Fruit fly (Drosophila melanogaster) whole organism, embryonic: ENCODE measurements around the gene CG9395.

Source experiments
- B-H1 ChIP-seq: fragments of 200-800 bp; sonication (Bioruptor generic); IDR thresholded peaks from 3 replicates; pipeline ENCODE4 v1.3.6; 2022; ENCODE audit warnings: missing biosample characterization, missing genetic modification characterization
- BtbVII ChIP-seq: fragments of 200-800 bp; sonication (Bioruptor generic); optimal IDR thresholded peaks from 3 replicates; lab custom pipeline; 2017; ENCODE audit warnings: missing biosample characterization, mild to moderate bottlenecking, missing genetic modification characterization
- CG11504 ChIP-seq: fragments of 200-800 bp; sonication (Bioruptor generic); optimal IDR thresholded peaks from 3 replicates; lab custom pipeline; 2019; ENCODE audit warnings: missing biosample characterization, mild to moderate bottlenecking, missing genetic modification characterization, moderate library complexity
- CG11723 ChIP-seq: fragments of 200-800 bp; sonication (Bioruptor generic); optimal IDR thresholded peaks from 2 replicates; lab custom pipeline; 2017; ENCODE audit warnings: missing biosample characterization, mild to moderate bottlenecking, missing genetic modification characterization
- CG12219 ChIP-seq: fragments of 200-800 bp; sonication (Bioruptor generic); optimal IDR thresholded peaks from 3 replicates; lab custom pipeline; 2018; ENCODE audit warnings: missing biosample characterization, mild to moderate bottlenecking, missing genetic modification characterization
- CG13287 ChIP-seq: fragments of 200-800 bp; sonication (Bioruptor generic); IDR thresholded peaks from 2 replicates; pipeline ENCODE4 v1.3.6; 2022; ENCODE audit warnings: missing biosample characterization, missing genetic modification characterization; ENCODE audit not compliant: partially characterized antibody
- CG13624 ChIP-seq: fragments of 200-800 bp; sonication (Bioruptor generic); optimal IDR thresholded peaks from 2 replicates; lab custom pipeline; 2016; ENCODE audit warnings: missing biosample characterization, missing genetic modification characterization
- CG1602 ChIP-seq: fragments of 200-800 bp; sonication (Bioruptor generic); optimal IDR thresholded peaks from 3 replicates; lab custom pipeline; 2016; ENCODE audit warnings: missing biosample characterization, missing genetic modification characterization
- CG1647 ChIP-seq: fragments of 200-800 bp; sonication (Bioruptor generic); optimal IDR thresholded peaks from 3 replicates; lab custom pipeline; 2016; ENCODE audit warnings: missing biosample characterization, missing genetic modification characterization
- CG16813 ChIP-seq: fragments of 200-800 bp; sonication (Bioruptor generic); IDR thresholded peaks from 3 replicates; pipeline ENCODE4 v1.3.6; 2022; ENCODE audit warnings: missing biosample characterization, missing genetic modification characterization; ENCODE audit not compliant: partially characterized antibody
- CG17361 ChIP-seq: fragments of 200-800 bp; sonication (Bioruptor generic); IDR thresholded peaks from 3 replicates; pipeline ENCODE4 v1.3.6; 2022; ENCODE audit warnings: missing biosample characterization, missing genetic modification characterization
- CG17385 ChIP-seq: fragments of 200-800 bp; sonication (Bioruptor generic); optimal IDR thresholded peaks from 3 replicates; lab custom pipeline; 2018; ENCODE audit warnings: missing biosample characterization, mild to moderate bottlenecking, missing genetic modification characterization
- CG17568 ChIP-seq: fragments of 200-800 bp; sonication (Bioruptor generic); optimal IDR thresholded peaks from 2 replicates; lab custom pipeline; 2018; ENCODE audit warnings: missing biosample characterization, mild to moderate bottlenecking, missing genetic modification characterization, moderate library complexity
- CG17612 ChIP-seq: fragments of 200-800 bp; sonication (Bioruptor generic); IDR thresholded peaks from 2 replicates; pipeline ENCODE4 v1.3.6; 2022; ENCODE audit warnings: missing biosample characterization, missing genetic modification characterization
- CG1832 ChIP-seq: fragments of 200-800 bp; sonication (Bioruptor generic); optimal IDR thresholded peaks from 2 replicates; lab custom pipeline; 2017; ENCODE audit warnings: missing biosample characterization, mild to moderate bottlenecking, missing genetic modification characterization, inconsistent platforms
- CG31224 ChIP-seq: fragments of 200-800 bp; sonication (Bioruptor generic); IDR thresholded peaks from 2 replicates; pipeline ENCODE4 v1.3.6; 2022; ENCODE audit warnings: missing biosample characterization, missing genetic modification characterization
- CG4854 ChIP-seq: fragments of 200-800 bp; sonication (Bioruptor generic); optimal IDR thresholded peaks from 2 replicates; lab custom pipeline; 2016; ENCODE audit warnings: missing biosample characterization, missing genetic modification characterization, inconsistent platforms
- CG5953 ChIP-seq: fragments of 200-800 bp; sonication (Bioruptor generic); IDR thresholded peaks from 2 replicates; pipeline ENCODE4 v1.3.6; 2022; ENCODE audit warnings: missing biosample characterization, missing genetic modification characterization
- CG6272 ChIP-seq: fragments of 200-800 bp; sonication (Bioruptor generic); IDR thresholded peaks from 2 replicates; pipeline ENCODE4 v1.3.6; 2022; ENCODE audit warnings: missing biosample characterization, missing genetic modification characterization
- CG7987 ChIP-seq: fragments of 200-800 bp; sonication (Bioruptor generic); optimal IDR thresholded peaks from 2 replicates; lab custom pipeline; 2018; ENCODE audit warnings: missing biosample characterization, mild to moderate bottlenecking, missing genetic modification characterization, moderate library complexity
- CG8089 ChIP-seq: fragments of 200-800 bp; sonication (Bioruptor generic); optimal IDR thresholded peaks from 3 replicates; lab custom pipeline; 2016; ENCODE audit warnings: missing biosample characterization, missing genetic modification characterization
- CG8765 ChIP-seq: fragments of 200-800 bp; sonication (Bioruptor generic); IDR thresholded peaks from 2 replicates; pipeline ENCODE4 v1.3.6; 2022; ENCODE audit warnings: missing biosample characterization, missing genetic modification characterization
- CTCF ChIP-seq: fragments of 200-800 bp; sonication (Bioruptor generic); optimal IDR thresholded peaks from 2 replicates; lab custom pipeline; 2017; ENCODE audit warnings: missing biosample characterization, mild to moderate bottlenecking, missing genetic modification characterization, moderate library complexity
- D19B ChIP-seq: fragments of 200-800 bp; sonication (Bioruptor generic); optimal IDR thresholded peaks from 2 replicates; lab custom pipeline; 2017; ENCODE audit warnings: missing biosample characterization, mild to moderate bottlenecking, missing genetic modification characterization
- Doc2 ChIP-seq: fragments of 200-800 bp; sonication (Bioruptor generic); IDR thresholded peaks from 2 replicates; pipeline ENCODE4 v1.3.6; 2022; ENCODE audit warnings: missing biosample characterization, missing genetic modification characterization
- GATAe ChIP-seq: fragments of 200-800 bp; sonication (Bioruptor generic); conservative IDR thresholded peaks from 2 replicates; pipeline ENCODE4 v1.3.6; 2022; ENCODE audit warnings: missing biosample characterization, missing genetic modification characterization
- Myb ChIP-seq: fragments of 200-800 bp; sonication (Bioruptor generic); optimal IDR thresholded peaks from 2 replicates; lab custom pipeline; 2016; ENCODE audit warnings: missing biosample characterization, missing genetic modification characterization
- NC2β ChIP-seq: fragments of 200-800 bp; sonication (Bioruptor generic); optimal IDR thresholded peaks from 2 replicates; lab custom pipeline; 2016; ENCODE audit warnings: missing biosample characterization, missing genetic modification characterization
- Pdp1 ChIP-seq, 2 experiments: fragments of 200-800 bp; sonication (Bioruptor generic); optimal IDR thresholded peaks; 3 replicates each; lab custom pipeline; 2016; ENCODE audit warnings: missing biosample characterization in 2 of 2, missing genetic modification characterization in 2 of 2, mild to moderate bottlenecking in 1 of 2, moderate library complexity in 1 of 2
- Sox102F ChIP-seq: fragments of 200-800 bp; sonication (Bioruptor generic); optimal IDR thresholded peaks from 2 replicates; lab custom pipeline; 2018; ENCODE audit warnings: missing biosample characterization, mild to moderate bottlenecking, missing genetic modification characterization, moderate library complexity
- Ssrp ChIP-seq: fragments of 200-800 bp; sonication (Bioruptor generic); optimal IDR thresholded peaks from 2 replicates; lab custom pipeline; 2018; ENCODE audit warnings: missing biosample characterization, mild to moderate bottlenecking, missing genetic modification characterization, moderate library complexity
- Stat92E ChIP-seq, 3 experiments: fragments of >200 bp in 2 of 3; fragments of 200-800 bp in 1 of 3; sonication (Bioruptor generic) in 1 of 3; optimal IDR thresholded peaks; 2 replicates each; lab custom pipeline; 2017 to 2019; ENCODE audit warnings: missing biosample characterization in 3 of 3, missing genetic modification characterization in 3 of 3, mild to moderate bottlenecking in 1 of 3, moderate library complexity in 1 of 3
- ara ChIP-seq: fragments of 200-800 bp; sonication (Bioruptor generic); IDR thresholded peaks from 2 replicates; pipeline ENCODE4 v1.3.6; 2022; ENCODE audit warnings: missing biosample characterization, missing genetic modification characterization
- bab2 ChIP-seq: fragments of 200-800 bp; sonication (Bioruptor generic); optimal IDR thresholded peaks from 2 replicates; lab custom pipeline; 2016; ENCODE audit warnings: missing biosample characterization, missing genetic modification characterization
- caup ChIP-seq: fragments of 200-800 bp; sonication (Bioruptor generic); optimal IDR thresholded peaks from 3 replicates; lab custom pipeline; 2017; ENCODE audit warnings: missing biosample characterization, mild to moderate bottlenecking, missing genetic modification characterization, moderate library complexity; ENCODE audit not compliant: severe bottlenecking
- exex ChIP-seq: fragments of 200-800 bp; sonication (Bioruptor generic); optimal IDR thresholded peaks from 4 replicates; lab custom pipeline; 2018; ENCODE audit warnings: missing biosample characterization, mild to moderate bottlenecking, missing genetic modification characterization, moderate library complexity
- kah ChIP-seq: fragments of 200-800 bp; sonication (Bioruptor generic); optimal IDR thresholded peaks from 2 replicates; lab custom pipeline; 2018; ENCODE audit warnings: missing biosample characterization, mild to moderate bottlenecking, missing genetic modification characterization
- lov ChIP-seq, 2 experiments: fragments of 200-800 bp in 1 of 2; fragments of >200 bp in 1 of 2; sonication (Bioruptor generic) in 1 of 2; IDR thresholded peaks in 1 of 2; optimal IDR thresholded peaks in 1 of 2; 2 replicates in 1 of 2; 3 replicates in 1 of 2; pipeline versions ENCODE4 v1.3.6 to Lab custom; 2017 to 2022; ENCODE audit warnings: missing biosample characterization in 1 of 2, missing genetic modification characterization in 1 of 2
- luna ChIP-seq: fragments of 200-800 bp; sonication (Bioruptor generic); optimal IDR thresholded peaks from 2 replicates; lab custom pipeline; 2016; ENCODE audit warnings: missing biosample characterization, missing genetic modification characterization
- mirr ChIP-seq: fragments of 200-800 bp; sonication (Bioruptor generic); optimal IDR thresholded peaks from 3 replicates; lab custom pipeline; 2018; ENCODE audit warnings: missing biosample characterization, mild to moderate bottlenecking, missing genetic modification characterization
- pnt ChIP-seq: fragments of 200-800 bp; sonication (Bioruptor generic); optimal IDR thresholded peaks from 3 replicates; lab custom pipeline; 2016; ENCODE audit warnings: missing biosample characterization, missing genetic modification characterization
- psq ChIP-seq: fragments of 200-800 bp; sonication (Bioruptor generic); optimal IDR thresholded peaks from 2 replicates; lab custom pipeline; 2017; ENCODE audit warnings: missing biosample characterization, missing genetic modification characterization
- sc ChIP-seq, 3 experiments: fragments of >200 bp in 2 of 3; fragments of 200-800 bp in 1 of 3; sonication (Bioruptor generic) in 1 of 3; optimal IDR thresholded peaks; 2 replicates in 2 of 3; 3 replicates in 1 of 3; lab custom pipeline; 2017; ENCODE audit warnings: mild to moderate bottlenecking in 1 of 3, missing biosample characterization in 1 of 3, missing genetic modification characterization in 1 of 3, missing genetic modification reagents in 1 of 3
- sisA ChIP-seq: fragments of 200-800 bp; sonication (Bioruptor generic); IDR thresholded peaks from 2 replicates; pipeline ENCODE4 v1.3.6; 2022; ENCODE audit warnings: missing biosample characterization, missing genetic modification characterization
- ttk ChIP-seq: fragments of 200-800 bp; sonication (Bioruptor generic); IDR thresholded peaks from 2 replicates; pipeline ENCODE4 v2.1.2; 2022; ENCODE audit warnings: missing biosample characterization, missing genetic modification characterization
- tx ChIP-seq: fragments of 200-800 bp; sonication (Bioruptor generic); optimal IDR thresholded peaks from 2 replicates; lab custom pipeline; 2016; ENCODE audit warnings: missing biosample characterization, missing genetic modification characterization
- vfl ChIP-seq: fragments of 200-800 bp; sonication (Bioruptor generic); optimal IDR thresholded peaks from 2 replicates; lab custom pipeline; 2016; ENCODE audit warnings: missing biosample characterization, missing genetic modification characterization
- yki ChIP-seq: fragments of >200 bp; optimal IDR thresholded peaks from 3 replicates; lab custom pipeline; 2018
- z ChIP-seq: fragments of 200-800 bp; sonication (Bioruptor generic); IDR thresholded peaks from 3 replicates; pipeline ENCODE4 v1.3.6; 2022; ENCODE audit warnings: missing biosample characterization, missing genetic modification characterization

Gene CG9395

DNA sequence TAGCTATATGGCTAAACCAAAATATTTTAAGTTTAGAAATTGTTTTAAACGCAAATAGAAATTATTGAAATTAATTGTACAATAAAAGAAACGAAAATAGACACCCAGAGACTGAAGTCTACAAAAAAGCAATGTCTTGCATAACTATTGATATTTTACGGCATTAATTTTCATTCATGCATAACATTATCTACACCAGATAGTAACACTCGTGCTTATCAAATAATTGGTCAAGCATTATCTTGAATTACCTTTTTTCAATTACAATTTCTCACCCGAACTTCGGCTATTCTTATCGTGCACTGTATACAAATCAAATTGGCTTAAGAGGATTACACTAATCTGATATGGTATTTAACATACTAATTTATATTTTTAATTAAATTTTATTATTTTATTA is 21.2 kb upstream of the CG9395 start:
- no peak for TF ChIP-seq Sox102F (GFP tag; lab: Kevin White, UChicago)
- no peak for TF ChIP-seq yki
- peak; percentile 81 for TF ChIP-seq mirr (GFP tag; lab: Kevin White, UChicago)
- no peak for TF ChIP-seq z
- TF ChIP-seq GATAe (GFP tag; lab: Robert Waterston, UW), result no peak
- no peak for TF ChIP-seq vfl (GFP tag; lab: Kevin White, UChicago)
- no peak for TF ChIP-seq NC2β (GFP tag; lab: Kevin White, UChicago)
- peak in 1 of 2 experiments; percentile 86 for TF ChIP-seq Pdp1 (GFP tag; optimal IDR thresholded peaks at IDR 0.05; lab: Kevin White, UChicago)
- no peak for TF ChIP-seq kah
- no peak for TF ChIP-seq tx
- no peak for TF ChIP-seq lov (optimal IDR thresholded peaks at IDR 0.05; lab: Kevin White, UChicago)
- no peak for TF ChIP-seq lov (GFP tag; IDR thresholded peaks at IDR 0.05; lab: Robert Waterston, UW)
- no peak for TF ChIP-seq caup (GFP tag; lab: Kevin White, UChicago)
- no peak for TF ChIP-seq CG8089 (GFP tag; lab: Kevin White, UChicago)
- no peak for TF ChIP-seq CG17612
- TF ChIP-seq pnt, result no peak
- no peak for TF ChIP-seq Myb (GFP tag; lab: Kevin White, UChicago)
- TF ChIP-seq CG1602 (GFP tag; lab: Kevin White, UChicago), result no peak
- TF ChIP-seq Stat92E (GFP tag; optimal IDR thresholded peaks at IDR 0.05; lab: Kevin White, UChicago), result no peak
- no peak for TF ChIP-seq CTCF (GFP tag; lab: Kevin White, UChicago)
- no peak for TF ChIP-seq bab2 (GFP tag; lab: Kevin White, UChicago)
- TF ChIP-seq exex, result peak; percentile 99
- no peak for TF ChIP-seq CG17385 (GFP tag; lab: Kevin White, UChicago)
- TF ChIP-seq Doc2 (GFP tag; lab: Robert Waterston, UW), result no peak
- TF ChIP-seq sisA (GFP tag; lab: Robert Waterston, UW), result no peak
- no peak for TF ChIP-seq CG16813

DNA sequence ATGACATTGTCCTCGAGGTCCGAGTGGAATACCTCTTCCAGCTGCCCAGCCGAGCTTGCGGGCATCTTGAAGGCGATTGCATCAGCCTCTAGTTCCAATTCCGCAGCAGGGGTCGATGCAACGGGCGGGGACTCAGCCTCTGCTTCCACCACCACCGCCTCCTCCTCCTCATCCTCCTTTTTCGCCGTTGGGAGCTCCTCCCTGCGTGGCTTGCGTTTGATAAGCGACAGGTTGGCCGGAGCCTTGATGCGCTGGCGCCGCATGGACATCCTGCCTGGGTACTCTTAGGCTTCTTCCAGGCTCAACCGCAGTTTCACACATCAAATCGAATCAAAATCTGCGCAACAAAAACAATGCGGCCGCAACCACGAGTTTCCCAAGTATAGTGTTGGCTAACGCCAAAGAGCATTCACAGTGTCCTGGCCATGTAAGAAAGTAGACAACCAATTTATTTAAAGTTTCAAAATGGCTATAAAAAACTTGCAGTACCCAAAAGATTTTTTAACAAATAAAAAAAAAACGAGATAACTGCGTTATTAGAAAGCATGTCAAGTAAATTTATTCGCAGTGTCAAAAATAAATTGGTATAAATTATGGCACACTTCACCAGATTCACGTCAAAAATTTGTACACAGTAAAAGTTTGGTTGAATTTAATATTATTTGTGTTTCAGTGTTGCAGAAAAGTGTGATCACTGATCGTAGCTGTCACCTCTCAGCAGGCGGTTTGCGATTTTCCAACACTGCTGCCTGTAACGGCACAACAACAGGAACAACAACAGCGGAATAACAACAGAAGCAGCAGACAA is 18.8 kb upstream of the CG9395 start, which contains the start of the genes Bdp1 and CG6565:
Gene Bdp1, minus strand, starts transcription at position 456 of the 808 bp plus-strand sequence.
Gene CG6565, plus strand, starts transcription at position 585 of the 808 bp plus-strand sequence.
- TF ChIP-seq CG12219 (GFP tag; lab: Kevin White, UChicago) (peak; percentile 82), CG13287 (peak; percentile 44; the same call in 1 of the 2 replicates), psq (GFP tag; lab: Kevin White, UChicago) (peak; percentile 93), CG11504 (tag; lab: Kevin White, UChicago) (peak; percentile 95), CG31224 (GFP tag; lab: Robert Waterston, UW) (peak; percentile 90), Ssrp (peak; percentile 98), CG5953 (GFP tag; lab: Robert Waterston, UW) (peak; percentile 76; the same call in 1 of the 2 replicates), B-H1 (GFP tag; lab: Robert Waterston, UW) (peak; percentile 94), CG7987 (GFP tag; lab: Kevin White, UChicago) (peak; percentile 85), ttk (GFP tag; lab: Robert Waterston, UW) (peak; percentile 91), vfl (GFP tag; lab: Kevin White, UChicago) (peak; percentile 97), BtbVII (GFP tag; lab: Kevin White, UChicago) (peak; percentile 93), CG1647 (peak; percentile 98), CG8089 (GFP tag; lab: Kevin White, UChicago) (peak; percentile 98), ara (GFP tag; lab: Robert Waterston, UW) (peak; percentile 92), CG11723 (GFP tag; lab: Kevin White, UChicago) (peak; percentile 94), CG4854 (GFP tag; lab: Kevin White, UChicago) (peak; percentile 97), CG6272 (GFP tag; lab: Robert Waterston, UW) (peak; percentile 97), CG1832 (no peak), CG17361 (GFP tag; lab: Robert Waterston, UW) (peak; percentile 99), D19B (peak; percentile 92), sc (optimal IDR thresholded peaks at IDR 0.05; lab: Kevin White, UChicago) (no peak), sc (GFP tag; optimal IDR thresholded peaks at IDR 0.05; lab: Kevin White, UChicago) (peak; percentile 97), CG13624 (GFP tag; lab: Kevin White, UChicago) (peak; percentile 99), CG8765 (GFP tag; lab: Robert Waterston, UW) (peak; percentile 95; the same call in 1 of the 2 replicates), CG17568 (no peak), luna (peak; percentile 97), caup (GFP tag; lab: Kevin White, UChicago) (peak; percentile 95)
